Worm (Caenorhabditis elegans) whole organism, young adult: Measurements from ENCODE around the gene cct-5.

Experiments used
- B0019.2 ChIP-seq: fragments of 200-800 bp; sonication (Bioruptor generic); conservative IDR thresholded peaks from 2 replicates; pipeline ENCODE4 v1.3.6; 2022; ENCODE audit warnings: missing genetic modification reagents, missing genetic modification characterization, missing compliant biosample characterization
- aptf-3 ChIP-seq: fragments of 200-800 bp; sonication (Bioruptor generic); IDR thresholded peaks from 2 replicates; pipeline ENCODE4 v1.3.6; 2022; ENCODE audit warnings: missing genetic modification characterization, missing compliant biosample characterization

- TF ChIP-seq B0019.2 (GFP tag; lab: Robert Waterston, UW) (no peak), aptf-3 (GFP tag; lab: Robert Waterston, UW) (no peak)
Measured at ce11 chrIII:4540604-4541003, 32.7 kb upstream of the cct-5 start, which contains the start of gene ugt-62.
